Fruit fly (Drosophila melanogaster) whole organism, prepupa: ENCODE results near the gene Polr3A.

ENCODE experiments used
- Blimp-1 ChIP-seq: fragments of 200-800 bp; sonication (Bioruptor generic); optimal IDR thresholded peaks from 3 replicates; lab custom pipeline; 2017; ENCODE audit warnings: missing biosample characterization, missing genetic modification characterization, mild to moderate bottlenecking, moderate library complexity, missing genetic modification reagents
- CG10631 ChIP-seq: fragments of 200-800 bp; sonication (Bioruptor generic); optimal IDR thresholded peaks from 2 replicates; lab custom pipeline; 2016; ENCODE audit warnings: missing biosample characterization, missing genetic modification characterization
- CG11762 ChIP-seq: fragments of 200-800 bp; sonication (Bioruptor generic); optimal IDR thresholded peaks from 3 replicates; lab custom pipeline; 2016; ENCODE audit warnings: missing biosample characterization, missing genetic modification characterization; ENCODE audit not compliant: insufficient read depth
- CG11902 ChIP-seq: fragments of 200-800 bp; sonication (Bioruptor generic); optimal IDR thresholded peaks from 3 replicates; lab custom pipeline; 2016; ENCODE audit warnings: missing biosample characterization, missing genetic modification characterization
- CG15336 ChIP-seq: fragments of 200-800 bp; sonication (Bioruptor generic); IDR thresholded peaks from 2 replicates; pipeline ENCODE4 v1.3.6; 2022; ENCODE audit warnings: missing biosample characterization, missing genetic modification characterization
- CG3032 ChIP-seq: fragments of 200-800 bp; optimal IDR thresholded peaks from 2 replicates; lab custom pipeline; 2019; ENCODE audit warnings: missing biosample characterization, mild to moderate bottlenecking, missing genetic modification characterization, moderate library complexity
- CG31627 ChIP-seq: fragments of 200-800 bp; sonication (Bioruptor generic); optimal IDR thresholded peaks from 3 replicates; lab custom pipeline; 2016; ENCODE audit warnings: missing biosample characterization, missing genetic modification characterization
- CG32006 ChIP-seq: fragments of 200-800 bp; sonication (Bioruptor generic); optimal IDR thresholded peaks from 3 replicates; lab custom pipeline; 2017; ENCODE audit warnings: missing biosample characterization, mild to moderate bottlenecking, missing genetic modification characterization
- CG34406 ChIP-seq: fragments of 200-800 bp; sonication (Bioruptor generic); optimal IDR thresholded peaks from 3 replicates; lab custom pipeline; 2016; ENCODE audit warnings: missing biosample characterization, missing genetic modification characterization
- CG3919 ChIP-seq: fragments of 200-800 bp; sonication (Bioruptor generic); optimal IDR thresholded peaks from 3 replicates; lab custom pipeline; 2016; ENCODE audit warnings: missing biosample characterization, missing genetic modification characterization
- CG6163 ChIP-seq: fragments of 200-800 bp; sonication (Bioruptor generic); IDR thresholded peaks from 3 replicates; pipeline ENCODE4 v1.3.6; 2022; ENCODE audit warnings: missing biosample characterization, missing genetic modification characterization
- CG6276 ChIP-seq: fragments of 200-800 bp; sonication (Bioruptor generic); optimal IDR thresholded peaks from 2 replicates; lab custom pipeline; 2017; ENCODE audit warnings: missing biosample characterization, mild to moderate bottlenecking, missing genetic modification characterization
- CG6808 ChIP-seq: fragments of 200-800 bp; sonication (Bioruptor generic); optimal IDR thresholded peaks from 3 replicates; lab custom pipeline; 2017; ENCODE audit warnings: missing biosample characterization, missing genetic modification characterization, mild to moderate bottlenecking, moderate library complexity, missing genetic modification reagents
- CG6854 ChIP-seq: fragments of 200-800 bp; sonication (Bioruptor generic); optimal IDR thresholded peaks from 2 replicates; lab custom pipeline; 2017; ENCODE audit warnings: missing biosample characterization, mild to moderate bottlenecking, missing genetic modification characterization
- CG7368 ChIP-seq: fragments of 200-800 bp; sonication (Bioruptor generic); optimal IDR thresholded peaks from 3 replicates; lab custom pipeline; 2016; ENCODE audit warnings: missing biosample characterization, missing genetic modification characterization
- CG8119 ChIP-seq: fragments of 200-800 bp; sonication (Bioruptor generic); IDR thresholded peaks from 3 replicates; pipeline ENCODE4 v1.3.6; 2022; ENCODE audit warnings: missing biosample characterization, missing genetic modification characterization
- CG8632 ChIP-seq: fragments of 200-800 bp; sonication (Bioruptor generic); optimal IDR thresholded peaks from 3 replicates; lab custom pipeline; 2016; ENCODE audit warnings: missing biosample characterization, missing genetic modification characterization
- CG9139 ChIP-seq: fragments of 200-800 bp; sonication (Bioruptor generic); optimal IDR thresholded peaks from 3 replicates; lab custom pipeline; 2017; ENCODE audit warnings: missing biosample characterization, mild to moderate bottlenecking, missing genetic modification characterization
- Eip78C ChIP-seq: fragments of 200-800 bp; sonication (Bioruptor generic); peaks from one replicate; lab custom pipeline; 2016; ENCODE audit warnings: missing biosample characterization, missing genetic modification characterization
- Ets96B ChIP-seq: fragments of 200-800 bp; optimal IDR thresholded peaks from 2 replicates; lab custom pipeline; 2019; ENCODE audit warnings: missing biosample characterization, mild to moderate bottlenecking, missing genetic modification characterization, moderate library complexity
- Hr39 ChIP-seq: fragments of 200-800 bp; sonication (Bioruptor generic); optimal IDR thresholded peaks from 2 replicates; lab custom pipeline; 2016; ENCODE audit warnings: missing biosample characterization, missing genetic modification characterization
- Lpt ChIP-seq: fragments of 200-800 bp; sonication (Bioruptor generic); optimal IDR thresholded peaks from 3 replicates; lab custom pipeline; 2016; ENCODE audit warnings: missing biosample characterization, missing genetic modification characterization
- Met ChIP-seq: fragments of 200-800 bp; sonication (Bioruptor generic); optimal IDR thresholded peaks from 3 replicates; lab custom pipeline; 2016; ENCODE audit warnings: missing biosample characterization, missing genetic modification characterization
- OdsH ChIP-seq: fragments of 200-800 bp; sonication (Bioruptor generic); optimal IDR thresholded peaks from 3 replicates; lab custom pipeline; 2016; ENCODE audit warnings: missing biosample characterization, missing genetic modification characterization
- Smox ChIP-seq: fragments of 200-800 bp; sonication (Bioruptor generic); optimal IDR thresholded peaks from 3 replicates; lab custom pipeline; 2016; ENCODE audit warnings: missing biosample characterization, missing genetic modification characterization
- Sox102F ChIP-seq: fragments of 200-800 bp; sonication (Bioruptor generic); optimal IDR thresholded peaks from 2 replicates; lab custom pipeline; 2016; ENCODE audit warnings: missing biosample characterization, mild to moderate bottlenecking, missing genetic modification characterization
- Sox14 ChIP-seq: fragments of 200-800 bp; sonication (Bioruptor generic); optimal IDR thresholded peaks from 3 replicates; lab custom pipeline; 2016; ENCODE audit warnings: missing biosample characterization, missing genetic modification characterization
- Sox15 ChIP-seq: fragments of 200-800 bp; sonication (Bioruptor generic); optimal IDR thresholded peaks from 3 replicates; lab custom pipeline; 2016; ENCODE audit warnings: missing biosample characterization, missing genetic modification characterization
- achi ChIP-seq: fragments of 200-800 bp; sonication (Bioruptor generic); optimal IDR thresholded peaks from 3 replicates; lab custom pipeline; 2016; ENCODE audit warnings: missing biosample characterization, missing genetic modification characterization
- acj6 ChIP-seq: fragments of 200-800 bp; sonication (Bioruptor generic); optimal IDR thresholded peaks from 3 replicates; lab custom pipeline; 2016; ENCODE audit warnings: missing biosample characterization, missing genetic modification characterization
- cyc ChIP-seq: fragments of 200-800 bp; sonication (Bioruptor generic); optimal IDR thresholded peaks from 3 replicates; lab custom pipeline; 2016; ENCODE audit warnings: missing biosample characterization, missing genetic modification characterization
- dac ChIP-seq: fragments of 200-800 bp; sonication (Bioruptor generic); optimal IDR thresholded peaks from 2 replicates; lab custom pipeline; 2017; ENCODE audit warnings: missing biosample characterization, mild to moderate bottlenecking, missing genetic modification characterization
- dsx ChIP-seq: fragments of 200-800 bp; optimal IDR thresholded peaks from 3 replicates; lab custom pipeline; 2019; ENCODE audit warnings: missing biosample characterization, mild to moderate bottlenecking, missing genetic modification characterization, moderate library complexity; ENCODE audit not compliant: poor library complexity, severe bottlenecking
- eg ChIP-seq: fragments of 200-800 bp; sonication (Bioruptor generic); IDR thresholded peaks from 3 replicates; pipeline ENCODE4 v1.3.6; 2022; ENCODE audit warnings: missing biosample characterization, missing genetic modification characterization
- esn ChIP-seq: fragments of 200-800 bp; sonication (Bioruptor generic); optimal IDR thresholded peaks from 2 replicates; lab custom pipeline; 2016; ENCODE audit warnings: missing biosample characterization, mild to moderate bottlenecking, missing genetic modification characterization, moderate library complexity
- lz ChIP-seq: fragments of 200-800 bp; sonication (Bioruptor generic); optimal IDR thresholded peaks from 3 replicates; lab custom pipeline; 2016; ENCODE audit warnings: missing biosample characterization, missing genetic modification characterization
- net ChIP-seq: fragments of 200-800 bp; sonication (Bioruptor generic); optimal IDR thresholded peaks from 3 replicates; lab custom pipeline; 2016; ENCODE audit warnings: missing biosample characterization, missing genetic modification characterization
- pdm3 ChIP-seq: fragments of 200-800 bp; sonication (Bioruptor generic); optimal IDR thresholded peaks from 3 replicates; lab custom pipeline; 2016; ENCODE audit warnings: missing biosample characterization, missing genetic modification characterization
- salr ChIP-seq, 2 experiments: fragments of 200-800 bp; sonication (Bioruptor generic); optimal IDR thresholded peaks; 3 replicates each; lab custom pipeline; 2016 to 2018; ENCODE audit warnings: missing biosample characterization in 2 of 2, missing genetic modification characterization in 2 of 2, mild to moderate bottlenecking in 1 of 2
- spab ChIP-seq: fragments of 200-800 bp; sonication (Bioruptor generic); optimal IDR thresholded peaks from 2 replicates; lab custom pipeline; 2017; ENCODE audit warnings: missing biosample characterization, mild to moderate bottlenecking, missing genetic modification characterization, missing genetic modification reagents
- ss ChIP-seq, 2 experiments: fragments of 200-800 bp; sonication (Bioruptor generic); optimal IDR thresholded peaks; 2 replicates in 1 of 2; 3 replicates in 1 of 2; lab custom pipeline; 2017 to 2018; ENCODE audit warnings: mild to moderate bottlenecking in 2 of 2, missing biosample characterization in 2 of 2, missing genetic modification characterization in 2 of 2, moderate library complexity in 1 of 2
- svp ChIP-seq: fragments of 200-800 bp; sonication (Bioruptor generic); peaks from one replicate; lab custom pipeline; 2016; ENCODE audit warnings: missing biosample characterization, missing genetic modification characterization
- topi ChIP-seq: fragments of 200-800 bp; sonication (Bioruptor generic); optimal IDR thresholded peaks from 3 replicates; lab custom pipeline; 2016; ENCODE audit warnings: missing biosample characterization, missing genetic modification characterization
- vri ChIP-seq: fragments of 200-800 bp; sonication (Bioruptor generic); optimal IDR thresholded peaks from 3 replicates; lab custom pipeline; 2016; ENCODE audit warnings: missing biosample characterization, mild to moderate bottlenecking, missing genetic modification characterization

The Polr3A gene

dm6 chrX:15802880-15803650 lies 40.3 kb downstream of the Polr3A start:
- no peak for TF ChIP-seq CG7368
- TF ChIP-seq CG3032 (tag; lab: Kevin White, UChicago): peak; percentile 28
- peak; percentile 13 for TF ChIP-seq CG31627
- peak; percentile 68 for TF ChIP-seq svp (GFP tag; lab: Kevin White, UChicago)
- peak; percentile 12 for TF ChIP-seq Eip78C
- TF ChIP-seq Smox: no peak
- no peak for TF ChIP-seq net (GFP tag; lab: Kevin White, UChicago)
- TF ChIP-seq pdm3: no peak
- TF ChIP-seq CG6163 (GFP tag; lab: Robert Waterston, UW): peak; percentile 17; the same call in 1 of the 3 replicates
- TF ChIP-seq vri (GFP tag; lab: Kevin White, UChicago): peak; percentile 52
- peak; percentile 23 for TF ChIP-seq dsx (GFP tag; lab: Kevin White, UChicago)
- TF ChIP-seq CG11902 (GFP tag; lab: Kevin White, UChicago): no peak
- TF ChIP-seq Hr39 (GFP tag; lab: Kevin White, UChicago): peak; percentile 12
- TF ChIP-seq OdsH (GFP tag; lab: Kevin White, UChicago): peak; percentile 23
- peak; percentile 21; the same call in 1 of the 3 replicates for TF ChIP-seq eg (GFP tag; lab: Robert Waterston, UW)
- TF ChIP-seq cyc (GFP tag; lab: Kevin White, UChicago): no peak
- TF ChIP-seq CG3919 (GFP tag; lab: Kevin White, UChicago): peak; percentile 42
- TF ChIP-seq Lpt (GFP tag; lab: Kevin White, UChicago): no peak
- no peak for TF ChIP-seq Met
- no peak for TF ChIP-seq CG6808 (GFP tag; lab: Kevin White, UChicago)
- peak; percentile 33 for TF ChIP-seq CG34406 (GFP tag; lab: Kevin White, UChicago)
- peak; percentile 38 for TF ChIP-seq achi (GFP tag; lab: Kevin White, UChicago)
- peak; percentile 46 for TF ChIP-seq CG10631 (GFP tag; lab: Kevin White, UChicago)
- no peak for TF ChIP-seq topi (GFP tag; lab: Kevin White, UChicago)
- TF ChIP-seq acj6 (GFP tag; lab: Kevin White, UChicago): peak; percentile 14
- no peak for TF ChIP-seq dac (GFP tag; lab: Kevin White, UChicago)
- no peak for TF ChIP-seq Sox15 (GFP tag; lab: Kevin White, UChicago)
- no peak for TF ChIP-seq ss (GFP tag; optimal IDR thresholded peaks at IDR 0.05; lab: Kevin White, UChicago)
- TF ChIP-seq CG32006 (GFP tag; lab: Kevin White, UChicago): peak; percentile 53
- TF ChIP-seq lz (GFP tag; lab: Kevin White, UChicago): peak; percentile 9
- peak; percentile 26 for TF ChIP-seq CG6276 (GFP tag; lab: Kevin White, UChicago)
- no peak for TF ChIP-seq spab (GFP tag; lab: Kevin White, UChicago)
- peak; percentile 14 for TF ChIP-seq CG8632
- peak; percentile 20 for TF ChIP-seq Ets96B (tag; lab: Kevin White, UChicago)
- peak; percentile 21 for TF ChIP-seq Sox14
- TF ChIP-seq esn (GFP tag; lab: Kevin White, UChicago): peak; percentile 47
- TF ChIP-seq salr (GFP tag; optimal IDR thresholded peaks at IDR 0.05; lab: Kevin White, UChicago): no peak
- TF ChIP-seq, all 60 proteins: peak for 22

- TF ChIP-seq Smox: peak; percentile 13
- TF ChIP-seq CG3919 (GFP tag; lab: Kevin White, UChicago): no peak
- peak; percentile 71 for TF ChIP-seq Eip78C
- 0 out of 3 replicates have a peak, but pooled peaks have one; percentile 14 for TF ChIP-seq CG8119 (GFP tag; lab: Robert Waterston, UW)
- no peak for TF ChIP-seq CG32006 (GFP tag; lab: Kevin White, UChicago)
- no peak for TF ChIP-seq Met
- peak; percentile 56 for TF ChIP-seq CG6854 (GFP tag; lab: Kevin White, UChicago)
- TF ChIP-seq OdsH (GFP tag; lab: Kevin White, UChicago): peak; percentile 11
- peak; percentile 34 for TF ChIP-seq CG9139 (GFP tag; lab: Kevin White, UChicago)
- TF ChIP-seq CG6276 (GFP tag; lab: Kevin White, UChicago): peak; percentile 30
- TF ChIP-seq svp (GFP tag; lab: Kevin White, UChicago): peak; percentile 53
- peak; percentile 22 for TF ChIP-seq Blimp-1
- peak; percentile 29; the same call in 1 of the 2 replicates for TF ChIP-seq CG15336 (GFP tag; lab: Robert Waterston, UW)
- TF ChIP-seq Sox102F (GFP tag; lab: Kevin White, UChicago): peak; percentile 40
- no peak for TF ChIP-seq spab (GFP tag; lab: Kevin White, UChicago)
- peak; percentile 34 for TF ChIP-seq achi (GFP tag; lab: Kevin White, UChicago)
- no peak for TF ChIP-seq CG11762 (GFP tag; lab: Kevin White, UChicago)
- no peak for TF ChIP-seq Hr39 (GFP tag; lab: Kevin White, UChicago)
- peak; percentile 29; the same call in 1 of the 3 replicates for TF ChIP-seq CG6163 (GFP tag; lab: Robert Waterston, UW)
Measured at dm6 chrX:15803764-15804563, 41.2 kb downstream of the Polr3A start, which contains the start of the genes PGRP-LE and sd. TSS of gene PGRP-LE (minus strand) at chrX:15803880. TSS of gene sd (plus strand) at chrX:15804370.
